Worm (Caenorhabditis elegans): ENCODE results near the gene unc-96.

DNA sequence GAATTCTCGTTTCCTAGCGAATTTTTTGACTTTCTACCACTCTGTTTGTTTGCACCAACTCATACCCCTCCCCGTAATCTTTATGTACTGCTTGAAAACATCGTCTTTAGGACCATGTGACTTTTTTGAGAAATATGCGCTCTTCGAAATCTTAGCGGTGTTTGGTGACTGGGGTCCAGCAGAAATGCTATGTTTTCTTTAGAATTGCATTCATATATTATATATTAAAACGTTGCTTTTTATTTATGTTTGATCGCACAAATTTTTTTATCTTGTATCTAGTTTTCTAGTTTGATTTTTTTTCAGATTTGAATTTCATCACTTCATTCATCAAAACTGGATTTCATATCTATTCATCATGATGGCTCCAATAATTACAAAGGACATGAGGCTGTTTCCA lies 19.2 kb downstream of the unc-96 start, which contains the start of gene F13C5.1:
- TF ChIP-seq jun-1 (tag; optimal IDR thresholded peaks at IDR 0.05) (no peak), dsc-1 (tag; optimal IDR thresholded peaks at IDR 0.05) (no peak), nhr-76 (tag; optimal IDR thresholded peaks at IDR 0.05) (no peak), nhr-28 (tag; optimal IDR thresholded peaks at IDR 0.05) (no peak), nhr-77 (tag; optimal IDR thresholded peaks at IDR 0.05) (no peak), ces-1 (GFP tag; optimal IDR thresholded peaks at IDR 0.05) (no peak), unc-86 (tag; optimal IDR thresholded peaks at IDR 0.05) (no peak), nhr-237 (tag; optimal IDR thresholded peaks at IDR 0.05) (no peak), ama-1 (optimal IDR thresholded peaks at IDR 0.05) (no peak), pqm-1 (tag; optimal IDR thresholded peaks at IDR 0.05) (no peak), zag-1 (tag; optimal IDR thresholded peaks at IDR 0.05) (no peak), tbx-2 (tag; optimal IDR thresholded peaks at IDR 0.05) (no peak), ceh-82 (tag; optimal IDR thresholded peaks at IDR 0.05) (no peak), mdl-1 (tag; optimal IDR thresholded peaks at IDR 0.05) (no peak)
